Fruit fly (Drosophila melanogaster) whole organism, prepupa: ENCODE results near the gene ddbt.

Experiments used
- CG6792 ChIP-seq: fragments of 200-800 bp; sonication (Bioruptor generic); optimal IDR thresholded peaks from 3 replicates; lab custom pipeline; 2016; ENCODE audit warnings: missing biosample characterization, missing genetic modification characterization
- CG6854 ChIP-seq: fragments of 200-800 bp; sonication (Bioruptor generic); optimal IDR thresholded peaks from 2 replicates; lab custom pipeline; 2017; ENCODE audit warnings: missing biosample characterization, mild to moderate bottlenecking, missing genetic modification characterization
- OdsH ChIP-seq: fragments of 200-800 bp; sonication (Bioruptor generic); optimal IDR thresholded peaks from 3 replicates; lab custom pipeline; 2016; ENCODE audit warnings: missing biosample characterization, missing genetic modification characterization
- eg ChIP-seq: fragments of 200-800 bp; sonication (Bioruptor generic); IDR thresholded peaks from 3 replicates; pipeline ENCODE4 v1.3.6; 2022; ENCODE audit warnings: missing biosample characterization, missing genetic modification characterization
- lz ChIP-seq: fragments of 200-800 bp; sonication (Bioruptor generic); optimal IDR thresholded peaks from 3 replicates; lab custom pipeline; 2016; ENCODE audit warnings: missing biosample characterization, missing genetic modification characterization
- topi ChIP-seq: fragments of 200-800 bp; sonication (Bioruptor generic); optimal IDR thresholded peaks from 3 replicates; lab custom pipeline; 2016; ENCODE audit warnings: missing biosample characterization, missing genetic modification characterization

- no peak for TF ChIP-seq topi (GFP tag; lab: Kevin White, UChicago)
- TF ChIP-seq CG6854 (GFP tag; lab: Kevin White, UChicago): no peak
- no peak for TF ChIP-seq CG6792 (GFP tag; lab: Kevin White, UChicago)
- TF ChIP-seq eg (GFP tag; lab: Robert Waterston, UW): no peak
- TF ChIP-seq lz: no peak
- TF ChIP-seq OdsH (GFP tag; lab: Kevin White, UChicago): no peak
Observed at dm6 chr3L:324486-324885, 7.6 kb downstream of the ddbt start, which contains the start of gene CG32344.
